Worm (Caenorhabditis elegans) whole organism, L2 larva: ENCODE data around the gene W01D2.1.

ENCODE experiments used
- F13H6.1 ChIP-seq: sonication (generic microtip); optimal IDR thresholded peaks from 2 replicates; lab custom pipeline; 2016; ENCODE audit warnings: missing genetic modification characterization, missing compliant biosample characterization
- R02D3.7 ChIP-seq: fragments of 150-350 bp; optimal IDR thresholded peaks from 2 replicates; lab custom pipeline; 2014; ENCODE audit warnings: missing biosample characterization, missing genetic modification characterization
- Y55F3AM.14 ChIP-seq: fragments of 200-800 bp; sonication (Bioruptor generic); optimal IDR thresholded peaks from 2 replicates; lab custom pipeline; 2018; ENCODE audit warnings: mild to moderate bottlenecking, missing genetic modification characterization, missing compliant biosample characterization
- ZK546.5 ChIP-seq: sonication (generic microtip); optimal IDR thresholded peaks from 2 replicates; lab custom pipeline; 2017; ENCODE audit warnings: missing biosample characterization, missing genetic modification characterization
- alr-1 ChIP-seq: fragments of 150-350 bp; optimal IDR thresholded peaks from 2 replicates; lab custom pipeline; 2014; ENCODE audit warnings: missing biosample characterization, missing genetic modification characterization
- aly-2 ChIP-seq: fragments of 150-350 bp; optimal IDR thresholded peaks from 2 replicates; lab custom pipeline; 2014; ENCODE audit warnings: missing biosample characterization, missing genetic modification characterization
- ama-1 ChIP-seq: fragments of 150-350 bp; optimal IDR thresholded peaks from 2 replicates; lab custom pipeline; 2018; ENCODE audit warnings: inconsistent platforms
- blmp-1 ChIP-seq: sonication (generic microtip); optimal IDR thresholded peaks from 2 replicates; lab custom pipeline; 2017; ENCODE audit warnings: missing genetic modification characterization, mild to moderate bottlenecking, missing compliant biosample characterization, antibody characterized with exemption, moderate library complexity; ENCODE audit not compliant: insufficient read depth
- ceh-16 ChIP-seq: fragments of 150-350 bp; optimal IDR thresholded peaks from 2 replicates; lab custom pipeline; 2014; ENCODE audit warnings: missing biosample characterization, missing genetic modification characterization
- ceh-82 ChIP-seq: fragments of 150-350 bp; optimal IDR thresholded peaks from 2 replicates; lab custom pipeline; 2014; ENCODE audit warnings: missing biosample characterization, missing genetic modification characterization
- dmd-4 ChIP-seq: sonication (generic microtip); optimal IDR thresholded peaks from 2 replicates; lab custom pipeline; 2017; ENCODE audit warnings: missing biosample characterization, missing genetic modification characterization
- egl-27 ChIP-seq: sonication (generic microtip); optimal IDR thresholded peaks from 3 replicates; lab custom pipeline; 2017; ENCODE audit warnings: missing biosample characterization, missing genetic modification reagents, missing genetic modification characterization
- elt-1 ChIP-seq: fragments of 150-350 bp; optimal IDR thresholded peaks from 2 replicates; lab custom pipeline; 2014; ENCODE audit warnings: missing biosample characterization, missing genetic modification characterization
- elt-3 ChIP-seq: sonication (generic microtip); optimal IDR thresholded peaks from 2 replicates; lab custom pipeline; 2017; ENCODE audit warnings: missing biosample characterization, missing genetic modification characterization
- fos-1 ChIP-seq: fragments of 150-350 bp; optimal IDR thresholded peaks from 2 replicates; lab custom pipeline; 2014; ENCODE audit warnings: missing biosample characterization, missing genetic modification characterization
- gmeb-1 ChIP-seq: fragments of 150-350 bp; optimal IDR thresholded peaks from 2 replicates; lab custom pipeline; 2014; ENCODE audit warnings: missing biosample characterization, missing genetic modification characterization
- lin-11 ChIP-seq: fragments of 150-350 bp; sonication (generic microtip); optimal IDR thresholded peaks from 2 replicates; lab custom pipeline; 2014; ENCODE audit warnings: missing biosample characterization, missing genetic modification characterization, inconsistent platforms, mixed read lengths
- lin-13 ChIP-seq: fragments of 150-350 bp; optimal IDR thresholded peaks from 2 replicates; lab custom pipeline; 2014; ENCODE audit warnings: missing biosample characterization, missing genetic modification reagents, missing genetic modification characterization
- lin-39 ChIP-seq: fragments of 150-350 bp; optimal IDR thresholded peaks from 2 replicates; lab custom pipeline; 2014; ENCODE audit warnings: missing biosample characterization, missing genetic modification reagents, missing genetic modification characterization
- mab-5 ChIP-seq: fragments of 150-350 bp; optimal IDR thresholded peaks from 2 replicates; lab custom pipeline; 2014; ENCODE audit warnings: missing biosample characterization, missing genetic modification characterization
- mbf-1 ChIP-seq: sonication (generic microtip); optimal IDR thresholded peaks from 2 replicates; lab custom pipeline; 2017; ENCODE audit warnings: missing biosample characterization, missing genetic modification characterization
- mdl-1 ChIP-seq, 2 experiments: fragments of 150-350 bp in 1 of 2; sonication (generic microtip) in 1 of 2; optimal IDR thresholded peaks; 2 replicates each; lab custom pipeline; 2017; ENCODE audit warnings: missing biosample characterization in 2 of 2, missing genetic modification characterization in 2 of 2
- nhr-10 ChIP-seq: sonication (generic microtip); optimal IDR thresholded peaks from 2 replicates; lab custom pipeline; 2017; ENCODE audit warnings: missing biosample characterization, missing genetic modification characterization
- nhr-11 ChIP-seq: fragments of 150-350 bp; optimal IDR thresholded peaks from 2 replicates; lab custom pipeline; 2014; ENCODE audit warnings: missing biosample characterization, missing genetic modification characterization
- nhr-12 ChIP-seq: fragments of 150-350 bp; optimal IDR thresholded peaks from 2 replicates; lab custom pipeline; 2014; ENCODE audit warnings: missing biosample characterization, missing genetic modification characterization
- nhr-21 ChIP-seq: fragments of 150-350 bp; optimal IDR thresholded peaks from 2 replicates; lab custom pipeline; 2014; ENCODE audit warnings: missing biosample characterization, missing genetic modification characterization
- nhr-237 ChIP-seq: fragments of 150-350 bp; optimal IDR thresholded peaks from 2 replicates; lab custom pipeline; 2014; ENCODE audit warnings: missing biosample characterization, missing genetic modification characterization
- nhr-6 ChIP-seq: fragments of 150-350 bp; optimal IDR thresholded peaks from 2 replicates; lab custom pipeline; 2014; ENCODE audit warnings: missing biosample characterization, missing genetic modification characterization
- nhr-77 ChIP-seq: fragments of 150-350 bp; optimal IDR thresholded peaks from 2 replicates; lab custom pipeline; 2014; ENCODE audit warnings: missing biosample characterization, missing genetic modification characterization
- peb-1 ChIP-seq: fragments of 150-350 bp; optimal IDR thresholded peaks from 2 replicates; lab custom pipeline; 2014; ENCODE audit warnings: missing biosample characterization, missing genetic modification characterization
- sem-4 ChIP-seq: fragments of 150-350 bp; optimal IDR thresholded peaks from 2 replicates; lab custom pipeline; 2014; ENCODE audit warnings: missing biosample characterization, missing genetic modification reagents, missing genetic modification characterization
- skn-1 ChIP-seq: sonication (generic microtip); optimal IDR thresholded peaks from 2 replicates; lab custom pipeline; 2017; ENCODE audit warnings: missing biosample characterization, missing genetic modification characterization
- sma-3 ChIP-seq: sonication (generic microtip); optimal IDR thresholded peaks from 2 replicates; lab custom pipeline; 2016; ENCODE audit warnings: missing genetic modification reagents, missing genetic modification characterization, missing compliant biosample characterization
- unc-39 ChIP-seq: fragments of 150-350 bp; optimal IDR thresholded peaks from 2 replicates; lab custom pipeline; 2014; ENCODE audit warnings: missing biosample characterization, missing genetic modification characterization
- unc-55 ChIP-seq: fragments of 150-350 bp; sonication (generic microtip); optimal IDR thresholded peaks from 3 replicates; lab custom pipeline; 2014; ENCODE audit warnings: missing biosample characterization, missing genetic modification reagents, missing genetic modification characterization
- unc-62 ChIP-seq: fragments of 150-350 bp; optimal IDR thresholded peaks from 2 replicates; lab custom pipeline; 2014; ENCODE audit warnings: missing biosample characterization, missing genetic modification reagents, missing genetic modification characterization
- ztf-1 ChIP-seq: fragments of 200-800 bp; sonication (Bioruptor generic); conservative IDR thresholded peaks from 2 replicates; pipeline ENCODE4 v1.3.6; 2022; ENCODE audit warnings: missing genetic modification characterization, missing compliant biosample characterization

The W01D2.1 gene

DNA sequence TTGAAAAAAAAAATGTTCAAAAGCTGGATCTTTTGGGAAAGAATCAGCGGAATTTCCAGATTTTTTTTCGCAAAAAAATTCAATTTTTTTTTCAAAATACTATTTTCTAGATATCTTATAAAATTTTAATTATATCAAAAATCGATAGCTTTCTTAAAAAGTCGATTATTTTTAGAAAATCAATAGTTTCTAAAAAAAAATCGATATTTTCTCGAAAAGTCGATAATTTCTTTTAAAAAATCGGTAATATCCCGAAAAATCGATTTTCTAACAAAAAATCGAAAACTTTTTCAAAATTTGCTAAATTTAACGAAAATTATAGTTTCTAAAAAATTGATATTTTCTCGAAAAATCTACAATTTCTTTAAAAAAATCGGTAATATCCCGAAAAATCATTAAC, 46.5 kb upstream of the W01D2.1 start:
- TF ChIP-seq sma-3 (no peak), nhr-12 (no peak), nhr-6 (tag; lab: Kevin White, UChicago) (no peak), Y55F3AM.14 (GFP tag; lab: Kevin White, UChicago) (no peak), lin-39 (tag; lab: Kevin White, UChicago) (no peak), elt-1 (tag; lab: Kevin White, UChicago) (no peak), elt-3 (tag; lab: Kevin White, UChicago) (no peak), egl-27 (no peak), mdl-1 (tag; optimal IDR thresholded peaks at IDR 0.05; lab: Kevin White, UChicago) (no peak), gmeb-1 (no peak), aly-2 (no peak), peb-1 (no peak)

DNA sequence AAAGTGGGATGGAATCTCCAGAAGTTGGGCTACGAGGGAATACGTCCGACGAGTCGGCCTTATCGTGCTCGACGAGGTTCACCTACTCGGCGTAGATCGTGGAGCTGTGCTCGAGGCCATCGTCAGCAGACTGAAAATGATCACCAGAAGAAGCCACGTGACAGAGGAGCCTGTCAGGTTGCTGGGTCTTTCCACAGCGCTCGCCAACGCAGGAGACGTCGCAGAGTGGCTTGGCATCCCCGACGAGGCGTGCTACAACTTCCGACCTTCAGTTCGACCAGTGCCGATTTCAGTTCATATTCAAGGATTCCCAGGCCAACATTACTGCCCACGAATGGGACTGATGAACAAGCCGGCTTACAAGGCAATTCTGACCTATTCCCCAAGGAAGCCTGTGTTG, 44.2 kb upstream of the W01D2.1 start:
- TF ChIP-seq unc-62 (GFP tag; lab: Kevin White, UChicago) (no peak), nhr-21 (no peak), ztf-1 (GFP tag; lab: Robert Waterston, UW) (no peak), R02D3.7 (tag; lab: Kevin White, UChicago) (no peak), F13H6.1 (tag; lab: Kevin White, UChicago) (no peak), nhr-237 (tag; lab: Kevin White, UChicago) (no peak)

DNA sequence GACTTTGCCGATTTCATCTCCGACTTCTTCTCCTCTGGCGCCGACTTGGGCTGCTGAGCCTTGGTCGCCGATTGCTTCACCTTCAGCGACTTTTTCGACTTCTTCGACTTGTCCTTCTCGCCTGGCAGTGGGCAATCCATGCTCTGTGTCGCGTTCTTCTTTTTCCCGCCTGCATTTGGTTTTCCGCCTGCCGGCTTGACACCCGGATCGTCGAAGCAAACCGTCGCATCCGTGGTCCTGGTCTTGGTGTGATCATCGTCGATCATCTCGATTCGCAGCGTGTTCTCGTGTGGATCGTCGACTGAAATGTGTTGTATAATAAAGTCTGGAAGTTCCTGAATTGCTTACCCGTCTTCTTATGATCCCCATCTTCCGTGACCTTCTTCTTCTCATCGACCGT, 43.2 kb upstream of the W01D2.1 start:
- TF ChIP-seq skn-1 (tag; lab: Kevin White, UChicago) = no peak
- no peak for TF ChIP-seq fos-1 (tag; lab: Kevin White, UChicago)
- no peak for TF ChIP-seq nhr-77 (tag; lab: Kevin White, UChicago)
- TF ChIP-seq blmp-1 (tag; lab: Kevin White, UChicago) = no peak
- TF ChIP-seq mab-5 (tag; lab: Kevin White, UChicago) = no peak
- no peak for TF ChIP-seq mdl-1 (tag; optimal IDR thresholded peaks at IDR 0.05; lab: Kevin White, UChicago)
- no peak for TF ChIP-seq egl-27
- no peak for TF ChIP-seq unc-39 (tag; lab: Kevin White, UChicago)
- TF ChIP-seq lin-11 (tag; lab: Kevin White, UChicago) = no peak
- no peak for TF ChIP-seq nhr-12
- TF ChIP-seq ceh-82 (tag; lab: Kevin White, UChicago) = no peak
- TF ChIP-seq peb-1 = no peak
- no peak for TF ChIP-seq mbf-1 (tag; lab: Kevin White, UChicago)
- no peak for TF ChIP-seq sem-4 (tag; lab: Kevin White, UChicago)
- no peak for TF ChIP-seq unc-55 (GFP tag; lab: Kevin White, UChicago)

DNA sequence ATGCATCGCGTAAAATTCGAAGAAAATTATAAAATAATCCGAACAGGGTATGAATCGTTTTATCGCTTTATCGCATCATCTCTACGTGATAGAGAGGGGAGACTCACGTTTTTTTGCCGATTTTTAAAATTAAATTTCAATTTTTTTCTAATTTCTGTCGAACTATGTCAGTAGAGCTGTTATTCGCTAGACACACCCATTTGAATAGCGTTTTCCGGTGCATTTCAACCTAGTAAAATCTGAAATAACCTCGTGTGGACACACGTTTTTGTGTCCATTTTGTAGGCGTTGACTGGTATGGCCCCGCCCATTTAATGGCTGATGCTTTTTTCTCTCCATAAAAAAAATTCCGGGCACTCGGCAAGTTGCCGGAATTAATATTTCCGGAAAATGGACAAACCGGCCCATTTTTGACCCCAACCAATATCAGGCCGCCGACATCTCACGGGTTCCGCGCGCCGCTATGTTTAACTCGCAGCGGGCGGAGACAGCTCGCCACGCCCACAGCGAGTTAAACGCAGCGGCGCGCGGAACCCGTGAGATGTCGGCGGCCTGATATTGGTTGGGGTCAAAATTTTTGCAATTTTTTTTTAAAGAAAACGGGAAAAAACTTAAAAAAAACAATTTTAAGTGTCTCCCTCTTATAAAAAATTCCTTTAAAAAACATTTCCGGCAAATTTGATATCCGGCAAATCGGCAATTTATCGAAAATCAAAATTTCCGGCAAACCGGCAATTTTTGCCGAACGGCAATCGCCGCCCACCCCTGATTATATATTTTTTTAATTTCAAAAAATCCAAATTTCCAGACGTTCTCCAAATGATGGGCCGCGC, 42.1 kb upstream of the W01D2.1 start, which contains the start of gene Y54E2A.7:
TSS of gene Y54E2A.7 (minus strand) at position 51 of the 833 bp plus-strand sequence.
- TF ChIP-seq lin-13 (GFP tag; lab: Kevin White, UChicago) (no peak), nhr-10 (no peak), ZK546.5 (tag; lab: Kevin White, UChicago) (no peak), alr-1 (tag; lab: Kevin White, UChicago) (no peak), nhr-21 (no peak), F13H6.1 (tag; lab: Kevin White, UChicago) (no peak), blmp-1 (tag; lab: Kevin White, UChicago) (no peak), nhr-12 (no peak), skn-1 (tag; lab: Kevin White, UChicago) (no peak), ama-1 (lab: Kevin White, UChicago) (no peak), nhr-77 (tag; lab: Kevin White, UChicago) (no peak), gmeb-1 (no peak), ceh-16 (no peak), nhr-11 (tag; lab: Kevin White, UChicago) (no peak), lin-39 (tag; lab: Kevin White, UChicago) (no peak), dmd-4 (tag; lab: Kevin White, UChicago) (no peak)
- TF ChIP-seq, all 48 proteins: peak for 0
